Worm (Caenorhabditis elegans): ENCODE results near the gene C55C3.1.

DNA sequence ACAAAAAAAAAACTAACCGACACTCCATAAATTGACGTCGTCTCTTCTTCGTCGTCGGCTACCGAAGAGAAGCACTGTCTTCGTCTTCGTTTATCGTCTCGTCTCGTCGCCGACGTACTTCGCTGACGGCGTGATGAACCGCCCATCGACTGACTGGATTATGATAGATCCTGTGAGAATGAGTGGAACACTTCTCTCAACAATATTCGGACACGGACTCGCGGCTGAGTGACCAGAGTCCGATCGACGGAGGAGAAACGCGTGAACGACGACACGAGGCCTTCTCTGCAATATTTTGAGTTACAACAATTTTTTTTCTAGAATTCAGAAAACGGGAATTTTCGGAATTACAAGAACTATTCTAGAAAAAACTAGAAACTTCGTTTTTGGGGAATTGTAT is 48.7 kb upstream of the C55C3.1 start, which contains the start of gene skn-1:
- no peak for TF ChIP-seq cog-1 (tag; optimal IDR thresholded peaks at IDR 0.05)
- TF ChIP-seq ref-1 (GFP tag; conservative IDR thresholded peaks at IDR 0.05) = no peak
- TF ChIP-seq flt-1 (GFP tag; IDR thresholded peaks at IDR 0.05) = no peak
- no peak for TF ChIP-seq ztf-29 (GFP tag; IDR thresholded peaks at IDR 0.05)
- no peak for TF ChIP-seq klf-2 (GFP tag; conservative IDR thresholded peaks at IDR 0.05)
- TF ChIP-seq ztf-23 (GFP tag; IDR thresholded peaks at IDR 0.05) = no peak
- TF ChIP-seq T22C8.4 (GFP tag; IDR thresholded peaks at IDR 0.05) = no peak
- no peak for TF ChIP-seq med-1 (GFP tag; optimal IDR thresholded peaks at IDR 0.05; ENCODE audit: insufficient read depth)
- TF ChIP-seq tab-1 (GFP tag; IDR thresholded peaks at IDR 0.05) = no peak

Data from whole organism, midembryonic.